Fruit fly (Drosophila melanogaster) S2 (cell line): ENCODE data around the gene Dnah3.

Source experiments
- CG8478 ChIP-seq: fragments of >200 bp; optimal IDR thresholded peaks from 2 replicates; lab custom pipeline; 2018
- CTCF ChIP-seq, 2 experiments: fragments of >200 bp; optimal IDR thresholded peaks; 2 replicates each; lab custom pipeline; 2018

DNA sequence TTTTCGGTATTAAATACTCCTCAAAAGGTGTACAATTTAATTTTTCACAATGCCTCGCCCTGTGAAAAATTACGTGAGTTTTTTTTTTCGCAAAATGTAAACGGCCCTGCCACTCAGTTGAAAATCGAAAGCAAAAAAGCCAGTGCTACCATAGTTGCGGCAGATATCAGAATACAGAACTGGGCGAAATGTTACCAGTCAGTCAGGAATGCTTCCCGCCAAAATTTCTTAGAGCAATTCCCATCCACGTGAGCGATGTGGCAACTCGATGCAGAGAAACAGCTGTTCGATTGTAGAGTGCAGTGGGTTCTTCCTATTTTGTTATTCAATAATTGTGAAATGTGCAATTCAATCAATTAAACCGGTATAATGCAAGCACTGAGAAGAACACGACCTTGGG is 35.5 kb upstream of the Dnah3 start, which contains the start of the genes Dhc64C and LeuRS-m:
- TF ChIP-seq CG8478 (no peak), CTCF (optimal IDR thresholded peaks at IDR 0.05; lab: Kevin White, UChicago) (peak; percentile 45 to 54)
